Fruit fly (Drosophila melanogaster) whole organism, wandering third instar larva: ENCODE results near the gene CG17568.

ENCODE experiments used
- Abd-B ChIP-seq: fragments of >200 bp; optimal IDR thresholded peaks from 2 replicates; lab custom pipeline; 2017; ENCODE audit warnings: missing biosample characterization, missing genetic modification characterization
- CG9705 ChIP-seq: fragments of 200-800 bp; sonication (Bioruptor generic); optimal IDR thresholded peaks from 2 replicates; lab custom pipeline; 2018; ENCODE audit warnings: missing biosample characterization, mild to moderate bottlenecking, missing genetic modification characterization
- HLH106 ChIP-seq: fragments of 200-800 bp; optimal IDR thresholded peaks from 3 replicates; lab custom pipeline; 2019; ENCODE audit warnings: missing biosample characterization, mild to moderate bottlenecking, missing genetic modification characterization, moderate library complexity
- Hnf4 ChIP-seq: fragments of 200-800 bp; sonication (Bioruptor generic); optimal IDR thresholded peaks from 2 replicates; lab custom pipeline; 2016; ENCODE audit warnings: missing biosample characterization, mild to moderate bottlenecking, missing genetic modification characterization
- Hr78 ChIP-seq: fragments of >200 bp; optimal IDR thresholded peaks from 2 replicates; lab custom pipeline; 2017; ENCODE audit warnings: missing biosample characterization, missing genetic modification characterization
- Hr83 ChIP-seq: fragments of 200-300 bp; sonication (Bioruptor generic); optimal IDR thresholded peaks from 2 replicates; lab custom pipeline; 2016; ENCODE audit warnings: missing biosample characterization, mild to moderate bottlenecking, missing genetic modification characterization, moderate library complexity; ENCODE audit not compliant: poor library complexity, severe bottlenecking
- Mio ChIP-seq: sonication (Bioruptor generic); optimal IDR thresholded peaks from 2 replicates; lab custom pipeline; 2016; ENCODE audit warnings: missing biosample characterization, missing genetic modification characterization
- Myc ChIP-seq: fragments of >200 bp; optimal IDR thresholded peaks from 2 replicates; lab custom pipeline; 2017
- N ChIP-seq: fragments of >200 bp; optimal IDR thresholded peaks from 2 replicates; lab custom pipeline; 2018; ENCODE audit warnings: missing biosample characterization, missing external identifiers, missing genetic modification characterization
- OdsH ChIP-seq: fragments of 200-800 bp; sonication (Bioruptor generic); optimal IDR thresholded peaks from 2 replicates; lab custom pipeline; 2016; ENCODE audit warnings: missing biosample characterization, mild to moderate bottlenecking, missing genetic modification characterization
- Rel ChIP-seq, 2 experiments: fragments of 200-800 bp; sonication (Bioruptor generic) in 1 of 2; optimal IDR thresholded peaks; 2 replicates in 1 of 2; 3 replicates in 1 of 2; lab custom pipeline; 2016 to 2019; ENCODE audit warnings: mild to moderate bottlenecking in 2 of 2, missing biosample characterization in 2 of 2, missing genetic modification characterization in 2 of 2, moderate library complexity in 1 of 2
- Sp1 ChIP-seq: fragments of 200-800 bp; sonication (Bioruptor generic); optimal IDR thresholded peaks from 3 replicates; lab custom pipeline; 2019; ENCODE audit warnings: missing biosample characterization, mild to moderate bottlenecking, missing genetic modification characterization, moderate library complexity
- Vsx2 ChIP-seq: fragments of 200-300, 225-300 bp; sonication (Bioruptor generic); optimal IDR thresholded peaks from 2 replicates; lab custom pipeline; 2018; ENCODE audit warnings: missing biosample characterization, missing genetic modification characterization; ENCODE audit not compliant: partially characterized antibody
- br ChIP-seq: fragments of 200-800 bp; sonication (Bioruptor generic); optimal IDR thresholded peaks from 2 replicates; lab custom pipeline; 2016; ENCODE audit warnings: missing biosample characterization, missing genetic modification characterization
- dl ChIP-seq, 2 experiments: fragments of 175-275, 200-275 bp in 1 of 2; fragments of 200-275 bp in 1 of 2; sonication (Bioruptor generic); optimal IDR thresholded peaks; lab custom pipeline; 2018; ENCODE audit warnings: mild to moderate bottlenecking in 2 of 2, missing biosample characterization in 2 of 2, missing genetic modification characterization in 2 of 2, moderate library complexity in 2 of 2; ENCODE audit not compliant: partially characterized antibody in 2 of 2, insufficient read depth in 1 of 2
- dsf ChIP-seq: sonication (Bioruptor generic); optimal IDR thresholded peaks from 2 replicates; lab custom pipeline; 2016; ENCODE audit warnings: missing biosample characterization, missing genetic modification characterization, borderline replicate concordance
- ey ChIP-seq: fragments of 200-800 bp; sonication (Bioruptor generic); optimal IDR thresholded peaks from 2 replicates; lab custom pipeline; 2016; ENCODE audit warnings: missing biosample characterization, missing genetic modification characterization
- foxo ChIP-seq, 2 experiments: fragments of 200-800 bp; sonication (Bioruptor generic); optimal IDR thresholded peaks; 2 replicates in 1 of 2; 3 replicates in 1 of 2; lab custom pipeline; 2016 to 2017; ENCODE audit warnings: missing biosample characterization in 2 of 2, missing genetic modification characterization in 2 of 2
- fru ChIP-seq: fragments of 200-800 bp; sonication (Bioruptor generic); optimal IDR thresholded peaks from 3 replicates; lab custom pipeline; 2016; ENCODE audit warnings: missing biosample characterization, mild to moderate bottlenecking, missing genetic modification characterization
- h ChIP-seq: fragments of 200-800 bp; sonication (Bioruptor generic); optimal IDR thresholded peaks from 3 replicates; lab custom pipeline; 2016; ENCODE audit warnings: missing biosample characterization, mild to moderate bottlenecking, missing genetic modification characterization
- jim ChIP-seq: fragments of 175-275, 200-325 bp; sonication (Bioruptor generic); optimal IDR thresholded peaks from 2 replicates; lab custom pipeline; 2016; ENCODE audit warnings: missing biosample characterization, mild to moderate bottlenecking, missing genetic modification characterization
- lola ChIP-seq: fragments of >200 bp; optimal IDR thresholded peaks from 2 replicates; lab custom pipeline; 2017; ENCODE audit warnings: missing biosample characterization, missing genetic modification characterization
- pan ChIP-seq: fragments of >200 bp; optimal IDR thresholded peaks from 2 replicates; lab custom pipeline; 2017
- psq ChIP-seq: fragments of 200-800 bp; sonication (Bioruptor generic); optimal IDR thresholded peaks from 3 replicates; lab custom pipeline; 2017; ENCODE audit warnings: missing biosample characterization, mild to moderate bottlenecking, missing genetic modification characterization, moderate library complexity
- rgr ChIP-seq: fragments of 200-800 bp; sonication (Bioruptor generic); optimal IDR thresholded peaks from 3 replicates; lab custom pipeline; 2016; ENCODE audit warnings: missing biosample characterization, mild to moderate bottlenecking, missing genetic modification characterization
- sage ChIP-seq: fragments of 200-800 bp; sonication (Bioruptor generic); optimal IDR thresholded peaks from 2 replicates; lab custom pipeline; 2016; ENCODE audit warnings: missing biosample characterization, mild to moderate bottlenecking, missing genetic modification characterization
- sv ChIP-seq: fragments of 200-800 bp; sonication (Bioruptor generic); optimal IDR thresholded peaks from 3 replicates; lab custom pipeline; 2016; ENCODE audit warnings: missing biosample characterization, missing genetic modification characterization
- woc ChIP-seq: sonication (Bioruptor generic); optimal IDR thresholded peaks from 2 replicates; lab custom pipeline; 2016; ENCODE audit warnings: missing biosample characterization, mild to moderate bottlenecking, missing genetic modification characterization

The CG17568 gene

dm6 chr2L:19154893-19155389 is 26.6 kb downstream of the CG17568 start:
- TF ChIP-seq jim (GFP tag; lab: Kevin White, UChicago) (peak; percentile 6), h (GFP tag; lab: Kevin White, UChicago) (peak; percentile 43), Myc (lab: Kevin White, UChicago) (no peak), Abd-B (GFP tag; lab: Kevin White, UChicago) (no peak), br (GFP tag; lab: Kevin White, UChicago) (no peak), dl (GFP tag; optimal IDR thresholded peaks at IDR 0.05; lab: Kevin White, UChicago; ENCODE audit: insufficient read depth in 1 of 2, partially characterized antibody in 2 of 2) (peak in 1 of 2 experiments; percentile 12), woc (peak; percentile 40), Hr83 (GFP tag; lab: Kevin White, UChicago) (peak; percentile 50), Rel (GFP tag; optimal IDR thresholded peaks at IDR 0.05; lab: Kevin White, UChicago) (no peak), Rel (tag; optimal IDR thresholded peaks at IDR 0.05; lab: Kevin White, UChicago) (peak; percentile 66), psq (GFP tag; lab: Kevin White, UChicago) (peak; percentile 26)

- no peak for TF ChIP-seq lola (GFP tag; lab: Kevin White, UChicago)
Measured at dm6 chr2L:19146645-19147044, 34.9 kb downstream of the CG17568 start.

dm6 chr2L:19146047-19146446 is 35.5 kb downstream of the CG17568 start:
- TF ChIP-seq woc (peak; percentile 33), CG9705 (GFP tag; lab: Kevin White, UChicago) (no peak), Sp1 (GFP tag; lab: Kevin White, UChicago) (no peak), psq (GFP tag; lab: Kevin White, UChicago) (peak; percentile 13), fru (GFP tag; lab: Kevin White, UChicago) (peak; percentile 21), h (GFP tag; lab: Kevin White, UChicago) (peak; percentile 22), Hr78 (GFP tag; lab: Kevin White, UChicago) (no peak)

- no peak for TF ChIP-seq Abd-B (GFP tag; lab: Kevin White, UChicago)
- no peak for TF ChIP-seq dsf (GFP tag; lab: Kevin White, UChicago)
- TF ChIP-seq dl (GFP tag; optimal IDR thresholded peaks at IDR 0.05; lab: Kevin White, UChicago; ENCODE audit: insufficient read depth in 1 of 2, partially characterized antibody in 2 of 2) = no peak
- TF ChIP-seq pan (lab: Kevin White, UChicago) = peak; percentile 6
- TF ChIP-seq h (GFP tag; lab: Kevin White, UChicago) = no peak
- no peak for TF ChIP-seq Vsx2 (GFP tag; lab: Kevin White, UChicago)
- peak; percentile 64 for TF ChIP-seq psq (GFP tag; lab: Kevin White, UChicago)
- no peak for TF ChIP-seq Mio (GFP tag; lab: Kevin White, UChicago)
- no peak for TF ChIP-seq HLH106 (tag; lab: Kevin White, UChicago)
Measured at dm6 chr2L:19144115-19144514, 37.4 kb downstream of the CG17568 start.

- peak; percentile 44 for TF ChIP-seq psq (GFP tag; lab: Kevin White, UChicago)
- TF ChIP-seq OdsH (GFP tag; lab: Kevin White, UChicago) = peak; percentile 62
- peak; percentile 38 for TF ChIP-seq Hnf4 (GFP tag; lab: Kevin White, UChicago)
- peak; percentile 58 for TF ChIP-seq rgr
- TF ChIP-seq br (GFP tag; lab: Kevin White, UChicago) = peak; percentile 34
- TF ChIP-seq sage (GFP tag; lab: Kevin White, UChicago) = peak; percentile 46
- no peak for TF ChIP-seq Rel (GFP tag; optimal IDR thresholded peaks at IDR 0.05; lab: Kevin White, UChicago)
- TF ChIP-seq Rel (tag; optimal IDR thresholded peaks at IDR 0.05; lab: Kevin White, UChicago) = peak; percentile 37
- TF ChIP-seq foxo (GFP tag; optimal IDR thresholded peaks at IDR 0.05; lab: Kevin White, UChicago) = peak in 1 of 2 experiments; percentile 48
- no peak for TF ChIP-seq pan (lab: Kevin White, UChicago)
- peak; percentile 32 for TF ChIP-seq HLH106 (tag; lab: Kevin White, UChicago)
- no peak for TF ChIP-seq N (GFP tag; lab: Kevin White, UChicago)
- no peak for TF ChIP-seq Abd-B (GFP tag; lab: Kevin White, UChicago)
- peak; percentile 56 for TF ChIP-seq ey (GFP tag; lab: Kevin White, UChicago)
- TF ChIP-seq h (GFP tag; lab: Kevin White, UChicago) = peak; percentile 47
- peak; percentile 61 for TF ChIP-seq fru (GFP tag; lab: Kevin White, UChicago)
- TF ChIP-seq sv (GFP tag; lab: Kevin White, UChicago) = no peak
- TF ChIP-seq Sp1 (GFP tag; lab: Kevin White, UChicago) = peak; percentile 45
Measured at dm6 chr2L:19142176-19142870, 39.2 kb downstream of the CG17568 start.
